Fruit fly (Drosophila melanogaster): ENCODE measurements around the gene CG46281.

Gene CG46281

dm6 chr3R:12985828-12986530, 44.1 kb downstream of the CG46281 start, which contains the start of gene CG31342 (continued):
- TF ChIP-seq Dip2 (GFP tag; IDR thresholded peaks at IDR 0.05) (no peak), CG1832 (GFP tag; optimal IDR thresholded peaks at IDR 0.05) (no peak), amos (GFP tag; IDR thresholded peaks at IDR 0.05; ENCODE audit: partially characterized antibody) (peak; percentile 75; the same call in 1 of the 2 replicates), gfzf (GFP tag; optimal IDR thresholded peaks at IDR 0.05) (peak; percentile 30), NC2α (GFP tag; optimal IDR thresholded peaks at IDR 0.05) (no peak), CG4282 (GFP tag; optimal IDR thresholded peaks at IDR 0.05) (no peak), CG9817 (tag; optimal IDR thresholded peaks at IDR 0.05) (peak; percentile 28), CG31441 (GFP tag; IDR thresholded peaks at IDR 0.05) (no peak), HHEX (GFP tag; optimal IDR thresholded peaks at IDR 0.05) (no peak), CG33557 (GFP tag; optimal IDR thresholded peaks at IDR 0.05) (peak; percentile 36), Pdp1 (GFP tag; optimal IDR thresholded peaks at IDR 0.05) (peak in 1 of 2 experiments; percentile 31), ab (GFP tag; optimal IDR thresholded peaks at IDR 0.05) (no peak), Xrp1 (GFP tag; IDR thresholded peaks at IDR 0.05) (peak; percentile 55; the same call in 1 of the 2 replicates), ci (GFP tag; IDR thresholded peaks at IDR 0.05) (peak; percentile 25; the same call in 1 of the 3 replicates), unpg (GFP tag; optimal IDR thresholded peaks at IDR 0.05) (no peak), knrl (GFP tag; IDR thresholded peaks at IDR 0.05; ENCODE audit: partially characterized antibody) (peak; percentile 59; the same call in 2 of the 3 replicates), Mad (GFP tag; optimal IDR thresholded peaks at IDR 0.05) (no peak), odd (GFP tag; optimal IDR thresholded peaks at IDR 0.05) (no peak), sr (GFP tag; IDR thresholded peaks at IDR 0.05) (0 out of 3 replicates have a peak, but pooled peaks have one; percentile 21), CG2199 (GFP tag; IDR thresholded peaks at IDR 0.05) (no peak), NFAT (GFP tag; IDR thresholded peaks at IDR 0.05) (no peak), hth (optimal IDR thresholded peaks at IDR 0.05) (no peak), CG8359 (GFP tag; optimal IDR thresholded peaks at IDR 0.05; ENCODE audit: borderline replicate concordance) (no peak), CG4360 (GFP tag; IDR thresholded peaks at IDR 0.05) (no peak), CG34224 (GFP tag; IDR thresholded peaks at IDR 0.05; ENCODE audit: partially characterized antibody) (peak; percentile 72), grau (tag; optimal IDR thresholded peaks at IDR 0.05) (peak; percentile 70), pita (GFP tag; optimal IDR thresholded peaks at IDR 0.05) (no peak), lola (GFP tag; optimal IDR thresholded peaks at IDR 0.05) (peak in 1 of 3 experiments; percentile 58), CHES-1-like (GFP tag; optimal IDR thresholded peaks at IDR 0.05) (no peak), CG2202 (tag; optimal IDR thresholded peaks at IDR 0.05) (peak; percentile 2), CG3163 (GFP tag; optimal IDR thresholded peaks at IDR 0.05) (no peak), D19A (tag; optimal IDR thresholded peaks at IDR 0.05) (no peak), CG12942 (GFP tag; optimal IDR thresholded peaks at IDR 0.05) (no peak), Six4 (GFP tag; optimal IDR thresholded peaks at IDR 0.05) (peak; percentile 61), B-H2 (GFP tag; optimal IDR thresholded peaks at IDR 0.05) (no peak), Dll (GFP tag; IDR thresholded peaks at IDR 0.05; ENCODE audit: partially characterized antibody) (peak; percentile 78), Eip74EF (GFP tag; optimal IDR thresholded peaks at IDR 0.05) (no peak), h (optimal IDR thresholded peaks at IDR 0.05) (no peak), gsb-n (tag; optimal IDR thresholded peaks at IDR 0.05) (no peak), phol (tag; optimal IDR thresholded peaks at IDR 0.05) (peak; percentile 99), CG34376 (GFP tag; optimal IDR thresholded peaks at IDR 0.05) (peak; percentile 38), zen (tag; optimal IDR thresholded peaks at IDR 0.05) (peak; percentile 48), corto (GFP tag; optimal IDR thresholded peaks at IDR 0.05) (no peak), ERR (GFP tag; optimal IDR thresholded peaks at IDR 0.05) (no peak), CG2116 (GFP tag; optimal IDR thresholded peaks at IDR 0.05) (peak; percentile 75), CG10979 (tag; optimal IDR thresholded peaks at IDR 0.05) (peak; percentile 61), tna (GFP tag; IDR thresholded peaks at IDR 0.05; ENCODE audit: partially characterized antibody) (peak; percentile 29; the same call in 1 of the 2 replicates), Elba2 (GFP tag; optimal IDR thresholded peaks at IDR 0.05) (no peak), ind (GFP tag; optimal IDR thresholded peaks at IDR 0.05) (no peak)

Data from whole organism, embryonic.